Fruit fly (Drosophila melanogaster): ENCODE data around the gene Cpr97Eb.
A peak's percentile ranks its signal among the peaks of the same experiment; 100 is the strongest.

Gene Cpr97Eb

dm6 chr3R:27130551-27131161, 39.7 kb upstream of the Cpr97Eb start (continued):
- TF ChIP-seq Eip74EF (GFP tag; optimal IDR thresholded peaks at IDR 0.05), result no peak
- no peak for TF ChIP-seq Optix (GFP tag; IDR thresholded peaks at IDR 0.05)
- TF ChIP-seq CG10543 (GFP tag; optimal IDR thresholded peaks at IDR 0.05), result peak; percentile 37
- no peak for TF ChIP-seq CG8290 (GFP tag; optimal IDR thresholded peaks at IDR 0.05)
- TF ChIP-seq CG8290 (tag; optimal IDR thresholded peaks at IDR 0.05), result peak in 1 of 2 experiments; percentile 22
- no peak for TF ChIP-seq CG17612 (GFP tag; IDR thresholded peaks at IDR 0.05)
- TF ChIP-seq toy (GFP tag; IDR thresholded peaks at IDR 0.05), result no peak
- no peak for TF ChIP-seq tio (GFP tag; optimal IDR thresholded peaks at IDR 0.05)
- no peak for TF ChIP-seq vnd (GFP tag; IDR thresholded peaks at IDR 0.05; ENCODE audit: partially characterized antibody)
- no peak for TF ChIP-seq lbe (GFP tag; optimal IDR thresholded peaks at IDR 0.05)
- no peak for TF ChIP-seq gsb-n (tag; optimal IDR thresholded peaks at IDR 0.05)
- no peak for TF ChIP-seq ase (GFP tag; IDR thresholded peaks at IDR 0.05)
- TF ChIP-seq GATAe (GFP tag; conservative IDR thresholded peaks at IDR 0.05), result no peak
- TF ChIP-seq MESR4 (GFP tag; optimal IDR thresholded peaks at IDR 0.05), result no peak
- TF ChIP-seq CG3838 (GFP tag; optimal IDR thresholded peaks at IDR 0.05), result no peak
- TF ChIP-seq Scr (GFP tag; IDR thresholded peaks at IDR 0.05; ENCODE audit: partially characterized antibody), result no peak
- TF ChIP-seq CG7963 (GFP tag; IDR thresholded peaks at IDR 0.05; ENCODE audit: partially characterized antibody), result no peak
- TF ChIP-seq otp (GFP tag; IDR thresholded peaks at IDR 0.05), result 0 out of 3 replicates have a peak, but pooled peaks have one; percentile 17
- no peak for TF ChIP-seq fd3F (GFP tag; optimal IDR thresholded peaks at IDR 0.05)

- 0 out of 2 replicates have a peak, but pooled peaks have one; percentile 34 for TF ChIP-seq wdn (GFP tag; IDR thresholded peaks at IDR 0.05)
- TF ChIP-seq CG10431 (GFP tag; optimal IDR thresholded peaks at IDR 0.05), result no peak
- no peak for TF ChIP-seq Atf-2 (GFP tag; optimal IDR thresholded peaks at IDR 0.05)
- no peak for TF ChIP-seq pum (GFP tag; optimal IDR thresholded peaks at IDR 0.05)
- no peak for TF ChIP-seq Doc2 (GFP tag; IDR thresholded peaks at IDR 0.05)
- TF ChIP-seq Dek (tag; optimal IDR thresholded peaks at IDR 0.05), result no peak
- TF ChIP-seq CG18476 (GFP tag; optimal IDR thresholded peaks at IDR 0.05), result no peak
- TF ChIP-seq CG1233 (GFP tag; optimal IDR thresholded peaks at IDR 0.05), result no peak
- TF ChIP-seq CG3281 (GFP tag; optimal IDR thresholded peaks at IDR 0.05), result peak; percentile 47
- peak; percentile 35 for TF ChIP-seq B-H2 (GFP tag; optimal IDR thresholded peaks at IDR 0.05)
- TF ChIP-seq grau (tag; optimal IDR thresholded peaks at IDR 0.05), result peak; percentile 50
- no peak for TF ChIP-seq cad (GFP tag; optimal IDR thresholded peaks at IDR 0.05)
- TF ChIP-seq D19B (GFP tag; optimal IDR thresholded peaks at IDR 0.05), result peak; percentile 90
- no peak for TF ChIP-seq org-1 (GFP tag; optimal IDR thresholded peaks at IDR 0.05)
- TF ChIP-seq p53 (GFP tag; optimal IDR thresholded peaks at IDR 0.05), result no peak
- no peak for TF ChIP-seq prd (optimal IDR thresholded peaks at IDR 0.05)
- no peak for TF ChIP-seq prd (GFP tag; IDR thresholded peaks at IDR 0.05)
- peak; percentile 16 for TF ChIP-seq Xbp1 (GFP tag; optimal IDR thresholded peaks at IDR 0.05)
- peak; percentile 39; the same call in 1 of the 3 replicates for TF ChIP-seq so (GFP tag; IDR thresholded peaks at IDR 0.05)
- peak; percentile 33; the same call in 1 of the 2 replicates for TF ChIP-seq vvl (GFP tag; IDR thresholded peaks at IDR 0.05)
- no peak for TF ChIP-seq sr (GFP tag; IDR thresholded peaks at IDR 0.05)
- TF ChIP-seq zfh1 (GFP tag; IDR thresholded peaks at IDR 0.05), result no peak; the same call in 2 of the 3 replicates
- TF ChIP-seq Fer3 (tag; optimal IDR thresholded peaks at IDR 0.05), result peak; percentile 19
- TF ChIP-seq CG3163 (GFP tag; optimal IDR thresholded peaks at IDR 0.05), result peak; percentile 10
- no peak for TF ChIP-seq HmgZ (tag; optimal IDR thresholded peaks at IDR 0.05)
- TF ChIP-seq CG4404 (GFP tag; IDR thresholded peaks at IDR 0.05), result no peak
- TF ChIP-seq cwo (GFP tag; optimal IDR thresholded peaks at IDR 0.05), result peak; percentile 75
- TF ChIP-seq Rfx (GFP tag; IDR thresholded peaks at IDR 0.05), result peak; percentile 72
- peak; percentile 60 for TF ChIP-seq slbo (GFP tag; IDR thresholded peaks at IDR 0.05)
- TF ChIP-seq HLH3B (GFP tag; IDR thresholded peaks at IDR 0.05), result 0 out of 2 replicates have a peak, but pooled peaks have one; percentile 22
These were observed 38.9 kb upstream of the Cpr97Eb start for dm6 chr3R:27129580-27130385.
